Worm (Caenorhabditis elegans): Measurements from ENCODE around the gene col-104.

Gene col-104

ce11 chrIV:1371300-1371699 lies 16.2 kb upstream of the col-104 start:
- TF ChIP-seq ztf-4 (tag; optimal IDR thresholded peaks at IDR 0.05) = peak; percentile 28
- no peak for TF ChIP-seq lin-39 (tag; optimal IDR thresholded peaks at IDR 0.05)
- TF ChIP-seq nhr-85 (tag) = no peak
- TF ChIP-seq snpc-4 (tag; optimal IDR thresholded peaks at IDR 0.05) = no peak
- TF ChIP-seq sox-4 (tag; optimal IDR thresholded peaks at IDR 0.05) = no peak
- TF ChIP-seq unc-62 (GFP tag; optimal IDR thresholded peaks at IDR 0.05) = no peak
- TF ChIP-seq jun-1 (tag; optimal IDR thresholded peaks at IDR 0.05) = peak; percentile 1
- TF ChIP-seq ceh-63 (GFP tag; optimal IDR thresholded peaks at IDR 0.05) = no peak
- no peak for TF ChIP-seq nhr-47 (tag; optimal IDR thresholded peaks at IDR 0.05)
- no peak for TF ChIP-seq nhr-76 (tag; optimal IDR thresholded peaks at IDR 0.05)
- no peak for TF ChIP-seq C04F5.9 (tag; optimal IDR thresholded peaks at IDR 0.05)
- TF ChIP-seq nhr-237 (tag; optimal IDR thresholded peaks at IDR 0.05) = no peak
- no peak for TF ChIP-seq fkh-8 (tag; optimal IDR thresholded peaks at IDR 0.05)
- peak; percentile 88 for TF ChIP-seq blmp-1 (tag; optimal IDR thresholded peaks at IDR 0.05)
- TF ChIP-seq unc-98 (GFP tag; IDR thresholded peaks at IDR 0.05) = no peak

- TF ChIP-seq efl-1 (optimal IDR thresholded peaks at IDR 0.05) (no peak), efl-1 (GFP tag; optimal IDR thresholded peaks at IDR 0.05 in 1 of 2) (peak in 1 of 2 experiments; percentile 32), lin-39 (tag; optimal IDR thresholded peaks at IDR 0.05) (no peak)
These were observed 11.9 kb upstream of the col-104 start for ce11 chrIV:1367041-1367440.

ce11 chrIV:1365771-1366170 lies 10.7 kb upstream of the col-104 start:
- no peak for TF ChIP-seq lin-15B (tag; optimal IDR thresholded peaks at IDR 0.05)
- no peak for TF ChIP-seq rnt-1 (tag; optimal IDR thresholded peaks at IDR 0.05)
- no peak for TF ChIP-seq hlh-4 (tag; optimal IDR thresholded peaks at IDR 0.05)
- TF ChIP-seq C04F5.9 (tag; optimal IDR thresholded peaks at IDR 0.05) = no peak
- TF ChIP-seq xbp-1 (tag; optimal IDR thresholded peaks at IDR 0.05) = no peak
- no peak for TF ChIP-seq lin-14 (GFP tag; optimal IDR thresholded peaks at IDR 0.05)

ce11 chrIV:1361616-1362228 lies 6.6 kb upstream of the col-104 start:
- peak; percentile 94 for TF ChIP-seq pag-3 (tag; optimal IDR thresholded peaks at IDR 0.05; ENCODE audit: borderline replicate concordance, insufficient read depth)
- TF ChIP-seq nhr-71 (tag; optimal IDR thresholded peaks at IDR 0.05) = peak; percentile 50
- peak; percentile 73 for TF ChIP-seq rnt-1 (tag; optimal IDR thresholded peaks at IDR 0.05)
- TF ChIP-seq unc-130 (tag; optimal IDR thresholded peaks at IDR 0.05) = peak; percentile 12
- peak; percentile 10 for TF ChIP-seq nhr-20 (tag; optimal IDR thresholded peaks at IDR 0.05)
- TF ChIP-seq efl-1 (optimal IDR thresholded peaks at IDR 0.05) = no peak
- peak in 1 of 2 experiments; percentile 37 for TF ChIP-seq efl-1 (GFP tag; optimal IDR thresholded peaks at IDR 0.05 in 1 of 2)
- TF ChIP-seq mef-2 (tag; optimal IDR thresholded peaks at IDR 0.05) = no peak
- peak; percentile 32 for TF ChIP-seq nhr-19 (GFP tag; conservative IDR thresholded peaks at IDR 0.05)
- no peak for TF ChIP-seq hlh-17 (GFP tag; optimal IDR thresholded peaks at IDR 0.05; ENCODE audit: borderline replicate concordance)

ce11 chrIV:1359125-1359524 lies 4.0 kb upstream of the col-104 start, which contains the start of gene col-105:
Gene col-105 (minus strand): TSS chrIV:1359225.
- no peak for TF ChIP-seq Y116A8C.19 (tag; optimal IDR thresholded peaks at IDR 0.05; ENCODE audit: borderline replicate concordance)
- TF ChIP-seq C16A3.4 (tag; optimal IDR thresholded peaks at IDR 0.05) = no peak
- TF ChIP-seq mef-2 (tag; optimal IDR thresholded peaks at IDR 0.05) = no peak
- no peak for TF ChIP-seq nhr-237 (tag; optimal IDR thresholded peaks at IDR 0.05)
- TF ChIP-seq lsy-2 (tag; optimal IDR thresholded peaks at IDR 0.05) = no peak
- TF ChIP-seq fkh-10 (GFP tag; optimal IDR thresholded peaks at IDR 0.05) = no peak
- TF ChIP-seq unc-30 (tag; optimal IDR thresholded peaks at IDR 0.05) = no peak
- no peak for TF ChIP-seq unc-62 (GFP tag; optimal IDR thresholded peaks at IDR 0.05)
